Worm (Caenorhabditis elegans): ENCODE data around the gene ifg-1.

ifg-1 gene

ce11 chrII:8263562-8263961, 46.5 kb downstream of the ifg-1 start (continued):
- TF ChIP-seq snpc-4 (tag; optimal IDR thresholded peaks at IDR 0.05) = no peak
- no peak for TF ChIP-seq nhr-12 (tag; optimal IDR thresholded peaks at IDR 0.05)
- TF ChIP-seq nhr-129 (tag; optimal IDR thresholded peaks at IDR 0.05) = no peak
- TF ChIP-seq elt-1 (tag; optimal IDR thresholded peaks at IDR 0.05) = no peak
- no peak for TF ChIP-seq nhr-10 (tag; optimal IDR thresholded peaks at IDR 0.05)
- TF ChIP-seq F13H6.1 (tag; optimal IDR thresholded peaks at IDR 0.05) = no peak
- TF ChIP-seq mab-5 (tag; optimal IDR thresholded peaks at IDR 0.05) = no peak
- TF ChIP-seq nhr-77 (tag; optimal IDR thresholded peaks at IDR 0.05) = no peak
- no peak for TF ChIP-seq lsy-2 (tag; optimal IDR thresholded peaks at IDR 0.05)
- TF ChIP-seq sma-9 (GFP tag; optimal IDR thresholded peaks at IDR 0.05) = peak; percentile 91
- no peak for TF ChIP-seq sma-9 (tag; optimal IDR thresholded peaks at IDR 0.05)
- TF ChIP-seq elt-3 (tag; optimal IDR thresholded peaks at IDR 0.05) = no peak

ce11 chrII:8264619-8265018, 47.6 kb downstream of the ifg-1 start, which contains the start of gene srdh-1:
Gene srdh-1 (plus strand): TSS chrII:8264661.
- TF ChIP-seq nhr-21 (tag; optimal IDR thresholded peaks at IDR 0.05) = no peak
- peak; percentile 18 for TF ChIP-seq sma-9 (GFP tag; optimal IDR thresholded peaks at IDR 0.05)
- no peak for TF ChIP-seq sma-9 (tag; optimal IDR thresholded peaks at IDR 0.05)
- TF ChIP-seq blmp-1 (tag; optimal IDR thresholded peaks at IDR 0.05; ENCODE audit: insufficient read depth) = peak; percentile 36
- no peak for TF ChIP-seq unc-39 (tag; optimal IDR thresholded peaks at IDR 0.05)
- no peak for TF ChIP-seq nhr-6 (tag; optimal IDR thresholded peaks at IDR 0.05)
- TF ChIP-seq R02D3.7 (tag; optimal IDR thresholded peaks at IDR 0.05) = no peak
- TF ChIP-seq nhr-25 (tag; optimal IDR thresholded peaks at IDR 0.05) = no peak
- no peak for TF ChIP-seq ama-1 (optimal IDR thresholded peaks at IDR 0.05)
- no peak for TF ChIP-seq ZK546.5 (tag; optimal IDR thresholded peaks at IDR 0.05)
- no peak for TF ChIP-seq aly-2 (tag; optimal IDR thresholded peaks at IDR 0.05)
- peak; percentile 16 for TF ChIP-seq fos-1 (tag; optimal IDR thresholded peaks at IDR 0.05)
- no peak for TF ChIP-seq ztf-11 (tag; optimal IDR thresholded peaks at IDR 0.05)
- TF ChIP-seq nhr-129 (tag; optimal IDR thresholded peaks at IDR 0.05) = no peak
- no peak for TF ChIP-seq zag-1 (tag; optimal IDR thresholded peaks at IDR 0.05)
- TF ChIP-seq mbf-1 (tag; optimal IDR thresholded peaks at IDR 0.05) = no peak
- no peak for TF ChIP-seq peb-1 (tag; optimal IDR thresholded peaks at IDR 0.05)
- TF ChIP-seq unc-62 (GFP tag; optimal IDR thresholded peaks at IDR 0.05) = no peak
- TF ChIP-seq elt-1 (tag; optimal IDR thresholded peaks at IDR 0.05) = no peak
- TF ChIP-seq nhr-12 (tag; optimal IDR thresholded peaks at IDR 0.05) = no peak
- no peak for TF ChIP-seq nhr-11 (tag; optimal IDR thresholded peaks at IDR 0.05)

- TF ChIP-seq unc-39 (tag; optimal IDR thresholded peaks at IDR 0.05) (no peak), nhr-77 (tag; optimal IDR thresholded peaks at IDR 0.05) (no peak), sma-9 (GFP tag; optimal IDR thresholded peaks at IDR 0.05) (peak; percentile 5), sma-9 (tag; optimal IDR thresholded peaks at IDR 0.05) (no peak), crh-2 (tag; optimal IDR thresholded peaks at IDR 0.05) (no peak), unc-55 (GFP tag; optimal IDR thresholded peaks at IDR 0.05) (no peak), fos-1 (tag; optimal IDR thresholded peaks at IDR 0.05) (peak; percentile 89), aly-2 (tag; optimal IDR thresholded peaks at IDR 0.05) (no peak)
These were observed 49.5 kb downstream of the ifg-1 start for ce11 chrII:8266559-8266958.

- TF ChIP-seq fos-1 (tag; optimal IDR thresholded peaks at IDR 0.05) (no peak), mbf-1 (tag; optimal IDR thresholded peaks at IDR 0.05) (no peak)
These were observed 50.7 kb downstream of the ifg-1 start for ce11 chrII:8267679-8268078.

ce11 chrII:8269351-8269750, 52.3 kb downstream of the ifg-1 start, which contains the start of gene K01C8.2:
Gene K01C8.2 (minus strand): TSS chrII:8269451.
- no peak for TF ChIP-seq mdl-1 (tag; optimal IDR thresholded peaks at IDR 0.05)
- TF ChIP-seq C34F6.9 (tag; optimal IDR thresholded peaks at IDR 0.05) = no peak
- no peak for TF ChIP-seq ama-1 (optimal IDR thresholded peaks at IDR 0.05)
- no peak for TF ChIP-seq R02D3.7 (tag; optimal IDR thresholded peaks at IDR 0.05)
- no peak for TF ChIP-seq crh-2 (tag; optimal IDR thresholded peaks at IDR 0.05)
- no peak for TF ChIP-seq lsy-2 (tag; optimal IDR thresholded peaks at IDR 0.05)
- TF ChIP-seq unc-39 (tag; optimal IDR thresholded peaks at IDR 0.05) = no peak
- no peak for TF ChIP-seq nhr-10 (tag; optimal IDR thresholded peaks at IDR 0.05)
- TF ChIP-seq unc-62 (GFP tag; optimal IDR thresholded peaks at IDR 0.05) = no peak
- TF ChIP-seq nhr-25 (tag; optimal IDR thresholded peaks at IDR 0.05) = no peak
- no peak for TF ChIP-seq unc-55 (GFP tag; optimal IDR thresholded peaks at IDR 0.05)
- no peak for TF ChIP-seq elt-1 (tag; optimal IDR thresholded peaks at IDR 0.05)
- TF ChIP-seq egl-27 (tag; optimal IDR thresholded peaks at IDR 0.05) = no peak
- TF ChIP-seq dmd-4 (tag; optimal IDR thresholded peaks at IDR 0.05) = no peak
